1 fruit fly cellular context compared by ENCODE assay signal in genomic region chrX:15886411-15887246, dm6.
TF ChIP-seq lines count a peak whose summit lies in the region.

No protein-coding gene starts in this region.

TF ChIP-seq in whole organism, embryonic, 481 proteins besides CTCF, POLR2A, EP300 and RAD21 (continued from another document):
- TF ChIP-seq CG11398 (GFP tag; optimal IDR thresholded peaks at IDR 0.05; lab: Kevin White, UChicago): no peak
- no peak for TF ChIP-seq Gsc (GFP tag; IDR thresholded peaks at IDR 0.05; lab: Robert Waterston, UW)
- peak in 1 of 2 experiments; percentile 43 for TF ChIP-seq insv (GFP tag; optimal IDR thresholded peaks at IDR 0.05; lab: Kevin White, UChicago)
- 0 out of 3 replicates have a peak, but pooled peaks have one; percentile 62 for TF ChIP-seq CG2199 (GFP tag; IDR thresholded peaks at IDR 0.05; lab: Robert Waterston, UW)
- TF ChIP-seq CG31388 (GFP tag; optimal IDR thresholded peaks at IDR 0.05; lab: Kevin White, UChicago): no peak
